Worm (Caenorhabditis elegans) whole organism, early embryonic: ENCODE measurements around the gene T13H5.1.

ENCODE experiments used
- B0310.2 ChIP-seq: sonication (generic microtip); optimal IDR thresholded peaks from 2 replicates; lab custom pipeline; 2016; ENCODE audit warnings: mild to moderate bottlenecking, missing genetic modification characterization, missing compliant biosample characterization
- F13C5.2 ChIP-seq: sonication (generic microtip); optimal IDR thresholded peaks from 2 replicates; lab custom pipeline; 2017; ENCODE audit warnings: mild to moderate bottlenecking, missing genetic modification characterization, inconsistent platforms, missing compliant biosample characterization
- ama-1 ChIP-seq: fragments of 150-350 bp; optimal IDR thresholded peaks from 2 replicates; lab custom pipeline; 2014
- ceh-13 ChIP-seq: fragments of 200-800 bp; sonication (Bioruptor generic); optimal IDR thresholded peaks from 2 replicates; lab custom pipeline; 2018; ENCODE audit warnings: mild to moderate bottlenecking, missing genetic modification characterization, missing compliant biosample characterization
- ceh-36 ChIP-seq: sonication (generic microtip); optimal IDR thresholded peaks from 2 replicates; lab custom pipeline; 2016; ENCODE audit warnings: missing genetic modification characterization, inconsistent platforms, missing compliant biosample characterization
- ets-7 ChIP-seq: sonication (generic microtip); optimal IDR thresholded peaks from 2 replicates; lab custom pipeline; 2016; ENCODE audit warnings: missing genotype, missing genetic modification characterization, missing compliant biosample characterization
- flt-1 ChIP-seq: fragments of 200-800 bp; sonication (Bioruptor generic); IDR thresholded peaks from 2 replicates; pipeline ENCODE4 v1.3.6; 2022; ENCODE audit warnings: missing genetic modification characterization, missing compliant biosample characterization
- hnd-1 ChIP-seq: sonication (generic microtip); optimal IDR thresholded peaks from 2 replicates; lab custom pipeline; 2016; ENCODE audit warnings: missing genetic modification characterization, missing compliant biosample characterization
- sea-1 ChIP-seq: fragments of 200-800 bp; sonication (Bioruptor generic); conservative IDR thresholded peaks from 2 replicates; pipeline ENCODE4 v1.3.6; 2022; ENCODE audit warnings: missing genetic modification characterization, missing compliant biosample characterization
- tbx-11 ChIP-seq: fragments of 200-800 bp; sonication (Bioruptor generic); IDR thresholded peaks from 2 replicates; pipeline ENCODE4 v1.3.6; 2022; ENCODE audit warnings: missing genetic modification characterization, missing compliant biosample characterization
- tbx-37 ChIP-seq: fragments of 200-800 bp; sonication (Bioruptor generic); conservative IDR thresholded peaks from 2 replicates; pipeline ENCODE4 v1.3.6; 2022; ENCODE audit warnings: missing genetic modification reagents, missing genetic modification characterization, missing compliant biosample characterization

DNA sequence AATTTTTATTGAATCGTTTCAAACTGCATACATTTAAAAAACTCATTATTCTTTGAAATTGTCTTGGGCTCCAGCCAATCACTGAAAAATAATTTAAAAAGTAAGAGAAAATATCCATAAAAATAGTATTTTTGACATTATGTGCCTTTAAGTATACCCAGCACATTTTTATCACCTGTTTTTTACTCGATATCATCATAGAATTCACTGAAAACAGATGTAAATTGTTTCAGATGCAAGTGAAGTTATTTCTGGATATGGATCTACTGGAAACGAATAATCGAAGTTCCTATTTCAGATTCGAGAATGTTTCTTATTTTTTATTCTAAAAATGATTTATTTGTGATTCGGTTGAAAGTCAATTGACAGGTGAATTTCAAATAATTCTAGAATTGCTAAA lies 45.7 kb upstream of the T13H5.1 start:
- TF ChIP-seq ama-1 (lab: Kevin White, UChicago) (no peak), F13C5.2 (no peak), ets-7 (tag; lab: Kevin White, UChicago) (no peak), tbx-11 (GFP tag; lab: Robert Waterston, UW) (no peak), ceh-36 (tag; lab: Kevin White, UChicago) (no peak), B0310.2 (tag; lab: Kevin White, UChicago) (no peak), flt-1 (no peak), sea-1 (GFP tag; lab: Robert Waterston, UW) (no peak), tbx-37 (no peak), hnd-1 (no peak), ceh-13 (GFP tag; lab: Kevin White, UChicago) (no peak)
